Worm (Caenorhabditis elegans): Measurements from ENCODE around the gene ZK666.2.
A peak's percentile ranks its signal among the peaks of the same experiment; 100 is the strongest.

ZK666.2 gene

DNA sequence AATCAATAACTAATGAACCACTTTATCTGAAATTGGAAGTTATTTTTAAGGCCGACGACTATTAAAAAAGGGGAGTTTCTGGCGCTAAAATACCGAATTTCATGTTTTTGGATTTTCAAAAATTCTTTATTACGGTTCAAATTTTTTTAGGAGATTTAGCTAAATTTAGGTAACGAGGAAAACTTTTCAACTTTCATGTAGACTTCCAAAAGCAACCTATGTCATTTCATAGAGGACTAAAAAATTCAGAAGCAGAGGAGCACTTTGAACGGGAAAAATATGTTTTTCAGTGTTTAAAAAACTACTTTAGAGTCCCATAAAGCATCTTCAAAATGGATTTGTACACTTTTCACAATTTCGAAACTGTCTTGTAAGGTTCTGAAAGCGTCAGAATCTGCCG is 41.7 kb upstream of the ZK666.2 start:
- TF ChIP-seq blmp-1 (tag; optimal IDR thresholded peaks at IDR 0.05; ENCODE audit: insufficient read depth) (no peak), dmd-4 (tag; optimal IDR thresholded peaks at IDR 0.05) (no peak), C34F6.9 (tag; optimal IDR thresholded peaks at IDR 0.05) (no peak), lin-39 (tag; optimal IDR thresholded peaks at IDR 0.05) (no peak), R02D3.7 (tag; optimal IDR thresholded peaks at IDR 0.05) (no peak), F13H6.1 (tag; optimal IDR thresholded peaks at IDR 0.05) (no peak), sma-3 (GFP tag; optimal IDR thresholded peaks at IDR 0.05) (no peak)

DNA sequence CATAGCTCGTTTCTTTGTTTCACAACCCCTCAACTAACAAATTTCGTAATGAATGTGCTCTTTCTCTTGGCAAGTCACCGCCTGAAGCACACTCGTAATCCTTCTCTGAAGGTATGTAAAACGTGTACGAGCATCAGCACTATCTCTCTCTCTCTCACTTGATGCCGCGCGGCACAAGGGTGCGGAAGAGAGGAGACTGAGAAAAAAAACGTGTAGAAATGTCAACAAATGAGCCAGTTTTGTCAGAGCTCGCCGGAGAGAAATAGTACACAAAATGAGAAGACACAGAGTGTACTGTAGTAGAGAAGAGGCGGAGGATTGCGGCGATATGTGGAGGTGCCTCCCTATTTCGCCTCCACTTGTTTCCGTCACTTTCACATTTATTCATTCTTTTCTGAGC is 38.6 kb upstream of the ZK666.2 start, which contains the start of gene F59B10.3:
Gene F59B10.3 (plus strand): TSS at position 301 of the 400 bp plus-strand sequence.
- TF ChIP-seq dmd-4 (tag; optimal IDR thresholded peaks at IDR 0.05) (no peak), nhr-12 (tag; optimal IDR thresholded peaks at IDR 0.05) (no peak), nhr-25 (tag; optimal IDR thresholded peaks at IDR 0.05) (no peak), ceh-16 (tag; optimal IDR thresholded peaks at IDR 0.05) (no peak), F13H6.1 (tag; optimal IDR thresholded peaks at IDR 0.05) (peak; percentile 25)

- TF ChIP-seq unc-55 (GFP tag; optimal IDR thresholded peaks at IDR 0.05) (no peak), sma-9 (GFP tag; optimal IDR thresholded peaks at IDR 0.05) (no peak), sma-9 (tag; optimal IDR thresholded peaks at IDR 0.05) (no peak), peb-1 (tag; optimal IDR thresholded peaks at IDR 0.05) (no peak), nhr-77 (tag; optimal IDR thresholded peaks at IDR 0.05) (no peak), nhr-10 (tag; optimal IDR thresholded peaks at IDR 0.05) (no peak), nhr-21 (tag; optimal IDR thresholded peaks at IDR 0.05) (no peak), unc-39 (tag; optimal IDR thresholded peaks at IDR 0.05) (no peak)
Observed at ce11 chrII:10509746-10510145, 38.1 kb upstream of the ZK666.2 start, which contains the start of gene F59B10.2. Gene F59B10.2 (minus strand): TSS chrII:10509846.

DNA sequence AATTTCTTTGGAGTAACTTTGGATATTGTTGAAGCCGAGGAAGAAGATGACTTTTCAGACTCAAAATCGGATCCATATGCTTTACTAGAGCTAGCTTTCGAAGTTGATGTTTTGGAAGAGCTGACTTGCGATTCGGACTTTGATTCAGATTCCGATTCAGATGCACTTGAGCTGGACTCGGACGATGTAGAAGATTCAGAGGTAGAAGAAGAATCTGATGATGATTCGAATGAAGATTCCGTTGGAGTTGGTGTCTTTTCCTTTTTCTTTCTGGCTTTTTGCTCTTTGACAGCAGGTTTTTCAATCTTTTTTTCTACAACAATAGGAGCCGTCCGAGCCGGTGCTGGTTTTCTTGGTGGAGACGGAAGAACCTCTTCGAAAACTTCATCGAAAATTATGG is 36.2 kb upstream of the ZK666.2 start:
- no peak for TF ChIP-seq lin-11 (tag; optimal IDR thresholded peaks at IDR 0.05)
- TF ChIP-seq mbf-1 (tag; optimal IDR thresholded peaks at IDR 0.05), result no peak
- no peak for TF ChIP-seq snpc-4 (tag; optimal IDR thresholded peaks at IDR 0.05)
- no peak for TF ChIP-seq sma-9 (GFP tag; optimal IDR thresholded peaks at IDR 0.05)
- TF ChIP-seq sma-9 (tag; optimal IDR thresholded peaks at IDR 0.05), result no peak
- no peak for TF ChIP-seq ztf-4 (tag; optimal IDR thresholded peaks at IDR 0.05)
- TF ChIP-seq ztf-11 (tag; optimal IDR thresholded peaks at IDR 0.05), result no peak
- TF ChIP-seq nhr-77 (tag; optimal IDR thresholded peaks at IDR 0.05), result no peak
- no peak for TF ChIP-seq nhr-6 (tag; optimal IDR thresholded peaks at IDR 0.05)
- no peak for TF ChIP-seq nhr-12 (tag; optimal IDR thresholded peaks at IDR 0.05)
- no peak for TF ChIP-seq aly-2 (tag; optimal IDR thresholded peaks at IDR 0.05)
- TF ChIP-seq skn-1 (tag; optimal IDR thresholded peaks at IDR 0.05), result no peak
- TF ChIP-seq Y55F3AM.14 (GFP tag; optimal IDR thresholded peaks at IDR 0.05), result no peak
- TF ChIP-seq unc-62 (GFP tag; optimal IDR thresholded peaks at IDR 0.05), result no peak
- TF ChIP-seq fos-1 (tag; optimal IDR thresholded peaks at IDR 0.05), result no peak

DNA sequence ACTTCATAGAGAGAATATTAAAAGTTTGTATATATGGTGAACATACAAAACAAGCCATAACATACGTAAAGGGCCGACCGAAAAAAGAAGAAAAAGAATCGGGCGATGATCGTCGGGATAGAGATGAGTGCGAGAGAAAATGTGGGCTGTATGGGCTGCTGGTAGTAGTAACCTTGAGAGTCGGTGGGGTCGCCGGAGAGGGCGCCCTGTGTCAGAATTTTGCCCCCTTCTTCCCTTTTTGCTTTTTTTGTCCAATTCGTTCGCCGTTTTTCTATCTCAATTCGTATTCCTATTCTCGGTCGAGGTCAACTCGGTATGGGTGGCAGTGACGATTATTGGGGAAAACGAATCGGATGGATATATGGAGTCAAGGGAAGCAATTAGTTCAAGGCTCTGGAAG is 34.3 kb upstream of the ZK666.2 start:
- TF ChIP-seq dmd-4 (tag; optimal IDR thresholded peaks at IDR 0.05) (no peak), mdl-1 (tag; optimal IDR thresholded peaks at IDR 0.05) (no peak), unc-39 (tag; optimal IDR thresholded peaks at IDR 0.05) (no peak), nhr-10 (tag; optimal IDR thresholded peaks at IDR 0.05) (no peak), C34F6.9 (tag; optimal IDR thresholded peaks at IDR 0.05) (no peak), Y55F3AM.14 (GFP tag; optimal IDR thresholded peaks at IDR 0.05) (no peak), zag-1 (tag; optimal IDR thresholded peaks at IDR 0.05) (no peak), sma-9 (GFP tag; optimal IDR thresholded peaks at IDR 0.05) (peak; percentile 33), sma-9 (tag; optimal IDR thresholded peaks at IDR 0.05) (no peak), ceh-16 (tag; optimal IDR thresholded peaks at IDR 0.05) (peak; percentile 25), fos-1 (tag; optimal IDR thresholded peaks at IDR 0.05) (no peak), blmp-1 (tag; optimal IDR thresholded peaks at IDR 0.05; ENCODE audit: insufficient read depth) (no peak), nhr-25 (tag; optimal IDR thresholded peaks at IDR 0.05) (peak; percentile 1), nhr-23 (tag; optimal IDR thresholded peaks at IDR 0.05) (no peak), skn-1 (tag; optimal IDR thresholded peaks at IDR 0.05) (no peak), R02D3.7 (tag; optimal IDR thresholded peaks at IDR 0.05) (no peak), ama-1 (optimal IDR thresholded peaks at IDR 0.05) (no peak), nhr-21 (tag; optimal IDR thresholded peaks at IDR 0.05) (no peak)

ce11 chrII:10504729-10505128 is 33.0 kb upstream of the ZK666.2 start:
- TF ChIP-seq sem-4 (tag; optimal IDR thresholded peaks at IDR 0.05) (peak; percentile 0), nhr-12 (tag; optimal IDR thresholded peaks at IDR 0.05) (no peak), elt-1 (tag; optimal IDR thresholded peaks at IDR 0.05) (no peak), egl-27 (tag; optimal IDR thresholded peaks at IDR 0.05) (peak; percentile 14), F13H6.1 (tag; optimal IDR thresholded peaks at IDR 0.05) (peak; percentile 30), ceh-82 (tag; optimal IDR thresholded peaks at IDR 0.05) (no peak), blmp-1 (tag; optimal IDR thresholded peaks at IDR 0.05; ENCODE audit: insufficient read depth) (no peak), C34F6.9 (tag; optimal IDR thresholded peaks at IDR 0.05) (peak; percentile 23), lin-11 (tag; optimal IDR thresholded peaks at IDR 0.05) (no peak), sma-9 (GFP tag; optimal IDR thresholded peaks at IDR 0.05) (peak; percentile 44), sma-9 (tag; optimal IDR thresholded peaks at IDR 0.05) (no peak), unc-55 (GFP tag; optimal IDR thresholded peaks at IDR 0.05) (peak; percentile 13), nhr-6 (tag; optimal IDR thresholded peaks at IDR 0.05) (peak; percentile 25), nhr-25 (tag; optimal IDR thresholded peaks at IDR 0.05) (peak; percentile 3), sma-3 (GFP tag; optimal IDR thresholded peaks at IDR 0.05) (no peak)
